Fruit fly (Drosophila melanogaster) whole organism, wandering third instar larva: ENCODE data around the gene CG8173.

Experiments
- Abd-B ChIP-seq: fragments of >200 bp; optimal IDR thresholded peaks from 2 replicates; lab custom pipeline; 2017; ENCODE audit warnings: missing biosample characterization, missing genetic modification characterization
- CG32264 ChIP-seq: fragments of 200-800 bp; sonication (Bioruptor generic); optimal IDR thresholded peaks from 2 replicates; lab custom pipeline; 2016; ENCODE audit warnings: missing biosample characterization, missing genetic modification characterization
- CG9705 ChIP-seq: fragments of 200-800 bp; sonication (Bioruptor generic); optimal IDR thresholded peaks from 2 replicates; lab custom pipeline; 2018; ENCODE audit warnings: missing biosample characterization, mild to moderate bottlenecking, missing genetic modification characterization
- CrebA ChIP-seq: fragments of 200-800 bp; sonication (Bioruptor generic); optimal IDR thresholded peaks from 2 replicates; lab custom pipeline; 2016; ENCODE audit warnings: missing biosample characterization, mild to moderate bottlenecking, missing genetic modification characterization, borderline replicate concordance
- Dfd ChIP-seq: fragments of >200 bp; optimal IDR thresholded peaks from 2 replicates; lab custom pipeline; 2017; ENCODE audit warnings: missing biosample characterization, missing genetic modification characterization
- Dif ChIP-seq: fragments of 200-275, 200-300 bp; sonication (Bioruptor generic); optimal IDR thresholded peaks from 2 replicates; lab custom pipeline; 2018; ENCODE audit warnings: missing biosample characterization, missing genetic modification characterization; ENCODE audit not compliant: partially characterized antibody
- GATAd ChIP-seq: sonication (Bioruptor generic); optimal IDR thresholded peaks from 2 replicates; lab custom pipeline; 2016; ENCODE audit warnings: missing biosample characterization, missing genetic modification characterization
- HLH106 ChIP-seq: fragments of 200-800 bp; optimal IDR thresholded peaks from 3 replicates; lab custom pipeline; 2019; ENCODE audit warnings: missing biosample characterization, mild to moderate bottlenecking, missing genetic modification characterization, moderate library complexity
- Hnf4 ChIP-seq: fragments of 200-800 bp; sonication (Bioruptor generic); optimal IDR thresholded peaks from 2 replicates; lab custom pipeline; 2016; ENCODE audit warnings: missing biosample characterization, mild to moderate bottlenecking, missing genetic modification characterization
- Hr83 ChIP-seq: fragments of 200-300 bp; sonication (Bioruptor generic); optimal IDR thresholded peaks from 2 replicates; lab custom pipeline; 2016; ENCODE audit warnings: missing biosample characterization, mild to moderate bottlenecking, missing genetic modification characterization, moderate library complexity; ENCODE audit not compliant: poor library complexity, severe bottlenecking
- Jra ChIP-seq: sonication (Bioruptor generic); optimal IDR thresholded peaks from 2 replicates; lab custom pipeline; 2016; ENCODE audit warnings: missing biosample characterization, missing genetic modification characterization
- Mio ChIP-seq: sonication (Bioruptor generic); optimal IDR thresholded peaks from 2 replicates; lab custom pipeline; 2016; ENCODE audit warnings: missing biosample characterization, missing genetic modification characterization
- Myc ChIP-seq: fragments of >200 bp; optimal IDR thresholded peaks from 2 replicates; lab custom pipeline; 2017
- N ChIP-seq: fragments of >200 bp; optimal IDR thresholded peaks from 2 replicates; lab custom pipeline; 2018; ENCODE audit warnings: missing biosample characterization, missing external identifiers, missing genetic modification characterization
- OdsH ChIP-seq: fragments of 200-800 bp; sonication (Bioruptor generic); optimal IDR thresholded peaks from 2 replicates; lab custom pipeline; 2016; ENCODE audit warnings: missing biosample characterization, mild to moderate bottlenecking, missing genetic modification characterization
- Rel ChIP-seq, 2 experiments: fragments of 200-800 bp; sonication (Bioruptor generic) in 1 of 2; optimal IDR thresholded peaks; 2 replicates in 1 of 2; 3 replicates in 1 of 2; lab custom pipeline; 2016 to 2019; ENCODE audit warnings: mild to moderate bottlenecking in 2 of 2, missing biosample characterization in 2 of 2, missing genetic modification characterization in 2 of 2, moderate library complexity in 1 of 2
- Sp1 ChIP-seq: fragments of 200-800 bp; sonication (Bioruptor generic); optimal IDR thresholded peaks from 3 replicates; lab custom pipeline; 2019; ENCODE audit warnings: missing biosample characterization, mild to moderate bottlenecking, missing genetic modification characterization, moderate library complexity
- Vsx2 ChIP-seq: fragments of 200-300, 225-300 bp; sonication (Bioruptor generic); optimal IDR thresholded peaks from 2 replicates; lab custom pipeline; 2018; ENCODE audit warnings: missing biosample characterization, missing genetic modification characterization; ENCODE audit not compliant: partially characterized antibody
- br ChIP-seq: fragments of 200-800 bp; sonication (Bioruptor generic); optimal IDR thresholded peaks from 2 replicates; lab custom pipeline; 2016; ENCODE audit warnings: missing biosample characterization, missing genetic modification characterization
- brk ChIP-seq: fragments of 200-800 bp; sonication (Bioruptor generic); optimal IDR thresholded peaks from 2 replicates; lab custom pipeline; 2016; ENCODE audit warnings: missing biosample characterization, mild to moderate bottlenecking, missing genetic modification characterization
- dl ChIP-seq, 2 experiments: fragments of 175-275, 200-275 bp in 1 of 2; fragments of 200-275 bp in 1 of 2; sonication (Bioruptor generic); optimal IDR thresholded peaks; lab custom pipeline; 2018; ENCODE audit warnings: mild to moderate bottlenecking in 2 of 2, missing biosample characterization in 2 of 2, missing genetic modification characterization in 2 of 2, moderate library complexity in 2 of 2; ENCODE audit not compliant: partially characterized antibody in 2 of 2, insufficient read depth in 1 of 2
- dmrt93B ChIP-seq: fragments of 200-800 bp; sonication (Bioruptor generic); optimal IDR thresholded peaks from 2 replicates; lab custom pipeline; 2018; ENCODE audit warnings: missing biosample characterization, mild to moderate bottlenecking, missing genetic modification characterization
- dsf ChIP-seq: sonication (Bioruptor generic); optimal IDR thresholded peaks from 2 replicates; lab custom pipeline; 2016; ENCODE audit warnings: missing biosample characterization, missing genetic modification characterization, borderline replicate concordance
- ey ChIP-seq: fragments of 200-800 bp; sonication (Bioruptor generic); optimal IDR thresholded peaks from 2 replicates; lab custom pipeline; 2016; ENCODE audit warnings: missing biosample characterization, missing genetic modification characterization
- foxo ChIP-seq, 2 experiments: fragments of 200-800 bp; sonication (Bioruptor generic); optimal IDR thresholded peaks; 2 replicates in 1 of 2; 3 replicates in 1 of 2; lab custom pipeline; 2016 to 2017; ENCODE audit warnings: missing biosample characterization in 2 of 2, missing genetic modification characterization in 2 of 2
- fru ChIP-seq: fragments of 200-800 bp; sonication (Bioruptor generic); optimal IDR thresholded peaks from 3 replicates; lab custom pipeline; 2016; ENCODE audit warnings: missing biosample characterization, mild to moderate bottlenecking, missing genetic modification characterization
- h ChIP-seq: fragments of 200-800 bp; sonication (Bioruptor generic); optimal IDR thresholded peaks from 3 replicates; lab custom pipeline; 2016; ENCODE audit warnings: missing biosample characterization, mild to moderate bottlenecking, missing genetic modification characterization
- jim ChIP-seq: fragments of 175-275, 200-325 bp; sonication (Bioruptor generic); optimal IDR thresholded peaks from 2 replicates; lab custom pipeline; 2016; ENCODE audit warnings: missing biosample characterization, mild to moderate bottlenecking, missing genetic modification characterization
- lola ChIP-seq: fragments of >200 bp; optimal IDR thresholded peaks from 2 replicates; lab custom pipeline; 2017; ENCODE audit warnings: missing biosample characterization, missing genetic modification characterization
- pan ChIP-seq: fragments of >200 bp; optimal IDR thresholded peaks from 2 replicates; lab custom pipeline; 2017
- psq ChIP-seq: fragments of 200-800 bp; sonication (Bioruptor generic); optimal IDR thresholded peaks from 3 replicates; lab custom pipeline; 2017; ENCODE audit warnings: missing biosample characterization, mild to moderate bottlenecking, missing genetic modification characterization, moderate library complexity
- rgr ChIP-seq: fragments of 200-800 bp; sonication (Bioruptor generic); optimal IDR thresholded peaks from 3 replicates; lab custom pipeline; 2016; ENCODE audit warnings: missing biosample characterization, mild to moderate bottlenecking, missing genetic modification characterization
- sage ChIP-seq: fragments of 200-800 bp; sonication (Bioruptor generic); optimal IDR thresholded peaks from 2 replicates; lab custom pipeline; 2016; ENCODE audit warnings: missing biosample characterization, mild to moderate bottlenecking, missing genetic modification characterization
- sv ChIP-seq: fragments of 200-800 bp; sonication (Bioruptor generic); optimal IDR thresholded peaks from 3 replicates; lab custom pipeline; 2016; ENCODE audit warnings: missing biosample characterization, missing genetic modification characterization
- tai ChIP-seq: sonication (Bioruptor generic); optimal IDR thresholded peaks from 2 replicates; lab custom pipeline; 2016; ENCODE audit warnings: missing biosample characterization, missing genetic modification characterization
- usp ChIP-seq: fragments of >200 bp; optimal IDR thresholded peaks from 2 replicates; lab custom pipeline; 2017; ENCODE audit warnings: missing biosample characterization, missing genetic modification characterization
- woc ChIP-seq: sonication (Bioruptor generic); optimal IDR thresholded peaks from 2 replicates; lab custom pipeline; 2016; ENCODE audit warnings: missing biosample characterization, mild to moderate bottlenecking, missing genetic modification characterization

The CG8173 gene

DNA sequence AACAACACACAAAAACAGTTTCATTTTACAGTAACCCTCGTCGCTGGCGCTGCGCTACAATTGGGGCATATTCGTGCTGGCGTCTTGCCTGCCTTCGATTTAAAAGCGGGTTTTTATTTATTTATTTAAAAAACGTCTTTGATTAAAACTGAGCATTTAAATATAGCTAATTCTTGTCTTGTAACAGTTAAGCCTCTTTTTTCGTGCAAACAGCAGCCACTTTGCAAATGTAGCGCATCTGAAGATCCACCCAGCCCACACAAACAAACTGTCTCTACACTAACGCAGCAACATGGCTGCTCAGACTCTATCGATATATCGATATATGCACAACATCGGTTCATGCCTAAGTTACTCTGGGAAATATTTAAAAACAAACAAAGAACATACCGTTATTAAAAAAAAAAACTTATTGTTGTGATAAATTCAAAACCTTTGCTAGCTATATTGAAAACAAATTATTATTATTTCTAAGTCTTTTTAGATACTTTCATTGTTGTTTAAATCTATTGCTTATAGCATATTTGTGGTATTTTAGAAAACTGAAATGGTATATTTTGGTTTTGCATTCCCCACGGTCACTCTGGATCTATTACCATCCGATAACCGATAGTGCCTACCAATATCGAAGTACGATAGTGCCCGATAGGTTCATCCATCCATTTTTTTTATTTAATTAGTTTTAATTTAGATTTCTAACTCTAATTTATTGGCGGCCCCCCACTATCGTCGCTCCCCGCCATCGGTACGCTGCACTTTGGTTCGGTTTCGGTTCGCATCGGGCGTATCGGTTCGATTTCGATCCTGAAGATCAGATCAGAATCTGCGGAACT is 6.5 kb downstream of the CG8173 start, which contains the start of the genes CG8188 and par-6:
Gene CG8188, minus strand, starts transcription at position 287 of the 833 bp plus-strand sequence.
Gene par-6, plus strand, starts transcription at position 615 of the 833 bp plus-strand sequence.
- no peak for TF ChIP-seq Dif (GFP tag; lab: Kevin White, UChicago)
- TF ChIP-seq foxo (GFP tag; optimal IDR thresholded peaks at IDR 0.05; lab: Kevin White, UChicago) = peak in 1 of 2 experiments; percentile 90
- TF ChIP-seq dsf (GFP tag; lab: Kevin White, UChicago) = peak; percentile 71
- TF ChIP-seq br = peak; percentile 88
- no peak for TF ChIP-seq Abd-B (GFP tag; lab: Kevin White, UChicago)
- TF ChIP-seq Vsx2 (GFP tag; lab: Kevin White, UChicago) = no peak
- TF ChIP-seq CrebA (GFP tag; lab: Kevin White, UChicago) = no peak
- peak; percentile 87 for TF ChIP-seq CG9705 (GFP tag; lab: Kevin White, UChicago)
- TF ChIP-seq ey = peak; percentile 86
- peak; percentile 88 for TF ChIP-seq fru (GFP tag; lab: Kevin White, UChicago)
- no peak for TF ChIP-seq Mio
- peak; percentile 85 for TF ChIP-seq rgr (GFP tag; lab: Kevin White, UChicago)
- TF ChIP-seq GATAd = peak; percentile 38
- peak; percentile 82 for TF ChIP-seq tai (GFP tag; lab: Kevin White, UChicago)
- TF ChIP-seq OdsH (GFP tag; lab: Kevin White, UChicago) = peak; percentile 78
- TF ChIP-seq jim (GFP tag; lab: Kevin White, UChicago) = peak; percentile 8
- peak; percentile 76 for TF ChIP-seq sv (GFP tag; lab: Kevin White, UChicago)
- TF ChIP-seq h (GFP tag; lab: Kevin White, UChicago) = peak; percentile 87
- peak; percentile 93 for TF ChIP-seq woc (GFP tag; lab: Kevin White, UChicago)
- peak; percentile 86 for TF ChIP-seq Hnf4 (GFP tag; lab: Kevin White, UChicago)
- TF ChIP-seq brk (GFP tag; lab: Kevin White, UChicago) = peak; percentile 46
- peak; percentile 45 for TF ChIP-seq Hr83 (GFP tag; lab: Kevin White, UChicago)
- peak; percentile 23 for TF ChIP-seq sage (GFP tag; lab: Kevin White, UChicago)
- TF ChIP-seq pan (lab: Kevin White, UChicago) = no peak
- peak; percentile 74 for TF ChIP-seq psq (GFP tag; lab: Kevin White, UChicago)
- TF ChIP-seq dmrt93B (GFP tag; lab: Kevin White, UChicago) = peak; percentile 80
- peak; percentile 60 for TF ChIP-seq CG32264 (GFP tag; lab: Kevin White, UChicago)
- peak; percentile 84 for TF ChIP-seq Jra (GFP tag; lab: Kevin White, UChicago)
- peak; percentile 84 for TF ChIP-seq Myc (lab: Kevin White, UChicago)
- TF ChIP-seq HLH106 (tag; lab: Kevin White, UChicago) = peak; percentile 91
- TF ChIP-seq Sp1 = peak; percentile 85
- TF ChIP-seq Rel (GFP tag; optimal IDR thresholded peaks at IDR 0.05; lab: Kevin White, UChicago) = no peak
- TF ChIP-seq Rel (tag; optimal IDR thresholded peaks at IDR 0.05; lab: Kevin White, UChicago) = peak; percentile 74
- TF ChIP-seq dl (GFP tag; optimal IDR thresholded peaks at IDR 0.05; lab: Kevin White, UChicago; ENCODE audit: insufficient read depth in 1 of 2, partially characterized antibody in 2 of 2) = no peak
- no peak for TF ChIP-seq Dfd
- no peak for TF ChIP-seq lola (GFP tag; lab: Kevin White, UChicago)

dm6 chrX:17698864-17699504 is 10.5 kb downstream of the CG8173 start:
- TF ChIP-seq rgr (GFP tag; lab: Kevin White, UChicago) (peak; percentile 81), OdsH (GFP tag; lab: Kevin White, UChicago) (peak; percentile 81), lola (GFP tag; lab: Kevin White, UChicago) (no peak), Hnf4 (GFP tag; lab: Kevin White, UChicago) (peak; percentile 83), dmrt93B (GFP tag; lab: Kevin White, UChicago) (peak; percentile 86), foxo (GFP tag; optimal IDR thresholded peaks at IDR 0.05; lab: Kevin White, UChicago) (peak in 1 of 2 experiments; percentile 88), br (peak; percentile 89), Vsx2 (GFP tag; lab: Kevin White, UChicago) (no peak), Rel (GFP tag; optimal IDR thresholded peaks at IDR 0.05; lab: Kevin White, UChicago) (no peak), Rel (tag; optimal IDR thresholded peaks at IDR 0.05; lab: Kevin White, UChicago) (peak; percentile 35), HLH106 (tag; lab: Kevin White, UChicago) (peak; percentile 90), Abd-B (GFP tag; lab: Kevin White, UChicago) (no peak), CG32264 (GFP tag; lab: Kevin White, UChicago) (peak; percentile 73), h (GFP tag; lab: Kevin White, UChicago) (peak; percentile 88), usp (GFP tag; lab: Kevin White, UChicago) (no peak), ey (peak; percentile 83), GATAd (no peak), brk (GFP tag; lab: Kevin White, UChicago) (peak; percentile 42), Mio (no peak), sv (GFP tag; lab: Kevin White, UChicago) (peak; percentile 84), CrebA (GFP tag; lab: Kevin White, UChicago) (no peak), tai (GFP tag; lab: Kevin White, UChicago) (peak; percentile 40), CG9705 (GFP tag; lab: Kevin White, UChicago) (peak; percentile 81), pan (lab: Kevin White, UChicago) (no peak), woc (GFP tag; lab: Kevin White, UChicago) (peak; percentile 95), sage (GFP tag; lab: Kevin White, UChicago) (peak; percentile 41), Hr83 (GFP tag; lab: Kevin White, UChicago) (no peak), dsf (GFP tag; lab: Kevin White, UChicago) (peak; percentile 38), Jra (GFP tag; lab: Kevin White, UChicago) (peak; percentile 78), jim (GFP tag; lab: Kevin White, UChicago) (no peak), N (GFP tag; lab: Kevin White, UChicago) (no peak), Dif (GFP tag; lab: Kevin White, UChicago) (no peak), psq (GFP tag; lab: Kevin White, UChicago) (peak; percentile 79), fru (GFP tag; lab: Kevin White, UChicago) (peak; percentile 91), Sp1 (peak; percentile 92), Dfd (no peak)
